Fruit fly (Drosophila melanogaster): ENCODE data around the gene CG18549.

The CG18549 gene

DNA sequence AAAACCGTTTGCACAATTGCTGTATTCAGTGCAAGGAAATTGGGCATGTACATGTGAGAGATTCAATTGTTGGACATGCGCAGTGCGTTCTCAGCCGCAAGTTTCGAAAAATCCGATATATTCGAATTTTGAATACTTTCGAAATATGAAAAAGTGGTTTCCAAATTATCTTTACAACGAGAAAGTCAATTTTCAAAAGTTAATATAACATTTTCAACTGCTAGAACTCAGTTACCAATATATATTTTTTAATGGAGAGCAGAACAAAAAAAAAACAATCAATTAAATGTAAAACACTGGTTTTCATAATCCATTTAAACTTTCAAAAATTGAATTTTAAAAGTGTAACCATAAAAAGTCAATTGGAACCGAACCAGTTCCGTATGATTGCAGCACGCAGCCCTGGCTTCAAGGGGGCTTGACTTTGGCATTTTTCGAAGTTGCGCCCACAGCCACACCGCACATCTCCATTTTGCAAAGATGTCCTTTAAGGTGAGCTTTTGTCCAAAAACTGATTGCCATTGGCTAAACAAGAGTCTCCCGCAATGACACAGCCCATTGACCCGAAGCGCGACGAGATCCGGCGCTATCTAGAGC is 26.6 kb upstream of the CG18549 start, which contains the start of the genes Scgbeta and CG17202 (continued):
- TF ChIP-seq CG17612 (GFP tag; IDR thresholded peaks at IDR 0.05) (no peak), CG2199 (GFP tag; IDR thresholded peaks at IDR 0.05) (no peak), CG10959 (GFP tag; IDR thresholded peaks at IDR 0.05) (no peak), CG12299 (tag; optimal IDR thresholded peaks at IDR 0.05) (no peak), CG12219 (GFP tag; optimal IDR thresholded peaks at IDR 0.05) (no peak), CG17568 (GFP tag; optimal IDR thresholded peaks at IDR 0.05) (no peak), Six4 (GFP tag; optimal IDR thresholded peaks at IDR 0.05) (no peak), Jarid2 (GFP tag; optimal IDR thresholded peaks at IDR 0.05) (no peak), Sox102F (GFP tag; optimal IDR thresholded peaks at IDR 0.05) (no peak), Xrp1 (GFP tag; IDR thresholded peaks at IDR 0.05) (no peak), CG16863 (GFP tag; optimal IDR thresholded peaks at IDR 0.05) (no peak), CoRest (tag; optimal IDR thresholded peaks at IDR 0.05) (peak; percentile 54), dmrt99B (tag; optimal IDR thresholded peaks at IDR 0.05) (no peak), Dip2 (GFP tag; IDR thresholded peaks at IDR 0.05) (no peak), Bdp1 (GFP tag; optimal IDR thresholded peaks at IDR 0.05) (no peak), gt (GFP tag; IDR thresholded peaks at IDR 0.05) (no peak), peb (GFP tag; IDR thresholded peaks at IDR 0.05) (no peak), Atf3 (GFP tag; optimal IDR thresholded peaks at IDR 0.05) (no peak), Aef1 (GFP tag; IDR thresholded peaks at IDR 0.05) (no peak), HmgD (GFP tag; optimal IDR thresholded peaks at IDR 0.05) (no peak), Dll (GFP tag; IDR thresholded peaks at IDR 0.05; ENCODE audit: partially characterized antibody) (no peak), zfh1 (GFP tag; IDR thresholded peaks at IDR 0.05) (no peak), CG3281 (GFP tag; optimal IDR thresholded peaks at IDR 0.05) (no peak), CG32767 (GFP tag; IDR thresholded peaks at IDR 0.05) (0 out of 2 replicates have a peak, but pooled peaks have one; percentile 12), CG15011 (GFP tag; optimal IDR thresholded peaks at IDR 0.05) (no peak), CG3407 (GFP tag; optimal IDR thresholded peaks at IDR 0.05) (no peak), YL-1 (GFP tag; optimal IDR thresholded peaks at IDR 0.05) (peak; percentile 59), hkb (optimal IDR thresholded peaks at IDR 0.05) (no peak), hkb (GFP tag; IDR thresholded peaks at IDR 0.05) (no peak), emc (GFP tag; optimal IDR thresholded peaks at IDR 0.05) (no peak), ken (GFP tag; IDR thresholded peaks at IDR 0.05) (no peak), CG7745 (tag; optimal IDR thresholded peaks at IDR 0.05) (no peak), Ssrp (tag; optimal IDR thresholded peaks at IDR 0.05) (no peak), pho (GFP tag; optimal IDR thresholded peaks at IDR 0.05) (no peak), CG9215 (GFP tag; IDR thresholded peaks at IDR 0.05) (no peak), stc (GFP tag; IDR thresholded peaks at IDR 0.05) (no peak), exex (tag; optimal IDR thresholded peaks at IDR 0.05) (no peak), Mrtf (GFP tag; IDR thresholded peaks at IDR 0.05) (no peak), dysf (GFP tag; IDR thresholded peaks at IDR 0.05) (no peak), Bteb2 (GFP tag; optimal IDR thresholded peaks at IDR 0.05) (peak; percentile 7), CG10321 (GFP tag; IDR thresholded peaks at IDR 0.05) (no peak), Dref (GFP tag; IDR thresholded peaks at IDR 0.05) (peak; percentile 45; the same call in 1 of the 2 replicates), CG13123 (GFP tag; optimal IDR thresholded peaks at IDR 0.05) (no peak), otp (GFP tag; IDR thresholded peaks at IDR 0.05) (peak; percentile 37; the same call in 1 of the 3 replicates), CG33557 (GFP tag; optimal IDR thresholded peaks at IDR 0.05) (no peak), B-H2 (GFP tag; optimal IDR thresholded peaks at IDR 0.05) (no peak), Max (GFP tag; optimal IDR thresholded peaks at IDR 0.05) (peak; percentile 23), Usf (GFP tag; optimal IDR thresholded peaks at IDR 0.05) (no peak), dpn (GFP tag; optimal IDR thresholded peaks at IDR 0.05) (peak in 1 of 2 experiments; percentile 17), CTCF (GFP tag; optimal IDR thresholded peaks at IDR 0.05) (no peak), bigmax (GFP tag; optimal IDR thresholded peaks at IDR 0.05) (no peak), Optix (GFP tag; IDR thresholded peaks at IDR 0.05) (no peak), repo (GFP tag; optimal IDR thresholded peaks at IDR 0.05) (no peak)

Measured in whole organism, embryonic.